Worm (Caenorhabditis elegans): ENCODE data around the gene D1014.13.

DNA sequence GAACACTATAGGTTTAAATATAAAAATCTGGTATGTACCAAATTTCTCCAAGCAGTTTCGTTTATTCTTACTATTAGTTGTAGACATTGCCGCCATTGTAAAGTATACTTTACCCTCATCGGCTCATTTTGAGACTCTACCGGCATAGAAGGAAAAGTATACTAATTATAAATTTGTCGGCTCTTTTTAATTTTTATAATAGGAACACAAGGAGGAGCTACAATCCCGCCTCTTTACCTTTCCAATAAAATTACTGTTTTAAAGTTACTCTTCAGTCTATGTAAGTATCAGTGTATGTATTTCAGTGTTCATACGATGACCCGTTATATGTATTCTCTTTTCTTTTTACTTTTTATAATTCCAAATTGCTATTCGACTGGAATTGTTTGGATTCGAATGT is 46.1 kb upstream of the D1014.13 start, which contains the start of gene sdz-23:
- TF ChIP-seq bed-3 (GFP tag; optimal IDR thresholded peaks at IDR 0.05): no peak
- no peak for TF ChIP-seq ztf-11 (tag; optimal IDR thresholded peaks at IDR 0.05)
- TF ChIP-seq nhr-237 (tag; optimal IDR thresholded peaks at IDR 0.05): no peak
- TF ChIP-seq lin-13 (tag; optimal IDR thresholded peaks at IDR 0.05): no peak
- no peak for TF ChIP-seq mep-1 (tag; optimal IDR thresholded peaks at IDR 0.05)
- no peak for TF ChIP-seq lsy-2 (tag; optimal IDR thresholded peaks at IDR 0.05)

Data from whole organism, mixed stage, embryonic.